Worm (Caenorhabditis elegans): ENCODE results near the gene T07D4.5.

- TF ChIP-seq ets-4 (GFP tag; optimal IDR thresholded peaks at IDR 0.05), result no peak
- no peak for TF ChIP-seq mes-4 (tag; optimal IDR thresholded peaks at IDR 0.05)
- TF ChIP-seq Y67H2A.10 (GFP tag; conservative IDR thresholded peaks at IDR 0.05), result no peak
- TF ChIP-seq unc-62 (GFP tag; optimal IDR thresholded peaks at IDR 0.05), result no peak
- TF ChIP-seq F52B5.7 (tag; optimal IDR thresholded peaks at IDR 0.05), result no peak
- TF ChIP-seq egl-18 (GFP tag; IDR thresholded peaks at IDR 0.05), result no peak
- TF ChIP-seq ztf-26 (tag; optimal IDR thresholded peaks at IDR 0.05), result no peak
- TF ChIP-seq sdz-38 (tag; optimal IDR thresholded peaks at IDR 0.05), result no peak
- no peak for TF ChIP-seq nhr-179 (tag; optimal IDR thresholded peaks at IDR 0.05)
- no peak for TF ChIP-seq cebp-1 (GFP tag; IDR thresholded peaks at IDR 0.05)
- TF ChIP-seq cebp-1 (tag; optimal IDR thresholded peaks at IDR 0.05), result no peak
These were observed 43.2 kb upstream of the T07D4.5 start, which contains the start of gene cct-2 for ce11 chrII:8927253-8927791.

All from whole organism, young adult.